Worm (Caenorhabditis elegans): ENCODE measurements around the gene F46G10.4.

The F46G10.4 gene

DNA sequence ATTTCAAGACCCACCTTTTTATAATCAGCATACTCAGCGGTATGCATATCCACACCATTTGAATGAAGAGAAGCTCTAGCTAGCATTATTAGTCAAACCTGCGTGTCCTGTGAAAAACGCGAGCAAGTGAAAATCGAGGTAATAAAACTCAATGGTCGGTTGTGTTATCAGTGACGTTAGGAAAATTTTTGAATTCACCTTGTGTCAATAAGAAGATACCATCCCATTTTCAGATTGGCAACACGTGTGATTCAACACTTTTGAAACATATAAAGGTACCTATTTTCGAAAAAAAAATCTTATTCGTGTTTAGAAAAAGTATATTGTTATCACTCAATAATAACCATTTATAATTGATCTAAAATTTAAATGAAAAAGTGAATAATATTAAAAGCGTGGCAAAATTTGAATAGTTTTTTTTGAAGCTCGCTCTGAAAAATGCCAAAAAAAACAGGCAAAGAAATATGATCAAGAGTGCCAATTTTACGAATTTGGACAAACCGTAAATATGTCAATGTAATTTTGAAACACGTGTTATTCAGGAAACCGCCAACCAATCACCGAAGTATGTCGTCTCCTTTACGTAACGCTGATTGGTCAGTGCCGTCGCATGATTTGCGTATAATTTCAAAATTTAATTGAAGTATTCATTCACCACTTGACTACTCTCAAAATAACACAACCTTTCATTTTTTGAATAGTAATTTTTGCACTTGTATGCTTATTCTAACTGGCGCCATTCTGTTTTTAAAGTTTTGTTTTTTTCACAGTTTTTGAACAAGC, 22.0 kb upstream of the F46G10.4 start, which contains the start of gene F46G10.1:
Gene F46G10.1 (minus strand): TSS at position 115 of the 783 bp plus-strand sequence.
- no peak for TF ChIP-seq B0310.2 (tag; optimal IDR thresholded peaks at IDR 0.05)
- TF ChIP-seq pes-1 (GFP tag; IDR thresholded peaks at IDR 0.05) = no peak
- TF ChIP-seq hmg-4 (GFP tag; optimal IDR thresholded peaks at IDR 0.05) = no peak
- TF ChIP-seq tra-4 (tag; optimal IDR thresholded peaks at IDR 0.05) = no peak
- no peak for TF ChIP-seq scrt-1 (GFP tag; IDR thresholded peaks at IDR 0.05)
- TF ChIP-seq flt-1 (GFP tag; IDR thresholded peaks at IDR 0.05) = no peak
- TF ChIP-seq hmbx-1 (tag; optimal IDR thresholded peaks at IDR 0.05) = no peak
- TF ChIP-seq ceh-13 (GFP tag; optimal IDR thresholded peaks at IDR 0.05) = no peak
- no peak for TF ChIP-seq sea-1 (GFP tag; conservative IDR thresholded peaks at IDR 0.05)
- no peak for TF ChIP-seq hnd-1 (tag; optimal IDR thresholded peaks at IDR 0.05)

ce11 chrX:13315093-13315492, 18.8 kb upstream of the F46G10.4 start:
- TF ChIP-seq hmbx-1 (tag; optimal IDR thresholded peaks at IDR 0.05) = no peak
- TF ChIP-seq flt-1 (GFP tag; IDR thresholded peaks at IDR 0.05) = no peak
- TF ChIP-seq ama-1 (optimal IDR thresholded peaks at IDR 0.05) = no peak
- TF ChIP-seq aly-1 (tag; optimal IDR thresholded peaks at IDR 0.05) = no peak
- no peak for TF ChIP-seq pes-1 (GFP tag; IDR thresholded peaks at IDR 0.05)
- no peak for TF ChIP-seq ceh-13 (GFP tag; optimal IDR thresholded peaks at IDR 0.05)
- TF ChIP-seq hnd-1 (tag; optimal IDR thresholded peaks at IDR 0.05) = no peak
- TF ChIP-seq ceh-36 (tag; optimal IDR thresholded peaks at IDR 0.05) = no peak
- no peak for TF ChIP-seq tbx-37 (GFP tag; conservative IDR thresholded peaks at IDR 0.05)
- no peak for TF ChIP-seq sea-1 (GFP tag; conservative IDR thresholded peaks at IDR 0.05)
- TF ChIP-seq tbx-11 (GFP tag; IDR thresholded peaks at IDR 0.05) = no peak
- TF ChIP-seq ets-7 (tag; optimal IDR thresholded peaks at IDR 0.05) = no peak
- no peak for TF ChIP-seq scrt-1 (GFP tag; IDR thresholded peaks at IDR 0.05)
- TF ChIP-seq B0310.2 (tag; optimal IDR thresholded peaks at IDR 0.05) = no peak
- no peak for TF ChIP-seq tra-4 (tag; optimal IDR thresholded peaks at IDR 0.05)
- TF ChIP-seq hmg-4 (GFP tag; optimal IDR thresholded peaks at IDR 0.05) = no peak
- TF ChIP-seq F13C5.2 (tag; optimal IDR thresholded peaks at IDR 0.05) = no peak

ce11 chrX:13317532-13317931, 16.3 kb upstream of the F46G10.4 start:
- no peak for TF ChIP-seq ama-1 (optimal IDR thresholded peaks at IDR 0.05)
- no peak for TF ChIP-seq B0310.2 (tag; optimal IDR thresholded peaks at IDR 0.05)
- no peak for TF ChIP-seq ceh-36 (tag; optimal IDR thresholded peaks at IDR 0.05)
- TF ChIP-seq scrt-1 (GFP tag; IDR thresholded peaks at IDR 0.05) = no peak
- no peak for TF ChIP-seq ceh-13 (GFP tag; optimal IDR thresholded peaks at IDR 0.05)
- TF ChIP-seq flt-1 (GFP tag; IDR thresholded peaks at IDR 0.05) = no peak
- TF ChIP-seq ets-7 (tag; optimal IDR thresholded peaks at IDR 0.05) = no peak
- TF ChIP-seq tra-4 (tag; optimal IDR thresholded peaks at IDR 0.05) = no peak
- no peak for TF ChIP-seq aly-1 (tag; optimal IDR thresholded peaks at IDR 0.05)
- no peak for TF ChIP-seq F13C5.2 (tag; optimal IDR thresholded peaks at IDR 0.05)
- TF ChIP-seq sea-1 (GFP tag; conservative IDR thresholded peaks at IDR 0.05) = no peak
- TF ChIP-seq tbx-11 (GFP tag; IDR thresholded peaks at IDR 0.05) = no peak
- TF ChIP-seq hmg-4 (GFP tag; optimal IDR thresholded peaks at IDR 0.05) = no peak
- no peak for TF ChIP-seq tbx-37 (GFP tag; conservative IDR thresholded peaks at IDR 0.05)
- TF ChIP-seq hmbx-1 (tag; optimal IDR thresholded peaks at IDR 0.05) = no peak
- no peak for TF ChIP-seq hnd-1 (tag; optimal IDR thresholded peaks at IDR 0.05)
- TF ChIP-seq pes-1 (GFP tag; IDR thresholded peaks at IDR 0.05) = no peak

DNA sequence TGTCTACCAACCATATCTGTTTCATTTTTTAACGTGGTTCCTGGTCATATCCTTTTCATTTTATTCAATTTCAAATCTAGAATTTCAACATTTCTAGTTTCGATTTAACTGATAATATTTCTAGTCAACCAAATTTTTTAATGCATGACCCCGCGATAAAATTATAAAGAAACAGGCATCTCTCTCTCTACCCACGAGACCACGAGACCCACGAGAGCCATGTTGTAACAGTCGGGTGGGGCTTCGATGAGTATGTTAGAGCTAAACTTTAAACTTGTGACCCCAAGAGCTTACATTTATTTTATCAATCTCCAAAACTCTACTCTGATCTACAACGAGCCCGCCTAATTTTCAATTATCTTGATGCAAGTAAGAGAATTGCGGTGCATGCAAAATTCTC, 15.5 kb upstream of the F46G10.4 start:
- TF ChIP-seq B0310.2 (tag; optimal IDR thresholded peaks at IDR 0.05) (no peak), tra-4 (tag; optimal IDR thresholded peaks at IDR 0.05) (no peak), tbx-37 (GFP tag; conservative IDR thresholded peaks at IDR 0.05) (no peak), hnd-1 (tag; optimal IDR thresholded peaks at IDR 0.05) (no peak), ama-1 (optimal IDR thresholded peaks at IDR 0.05) (no peak), ceh-13 (GFP tag; optimal IDR thresholded peaks at IDR 0.05) (no peak), scrt-1 (GFP tag; IDR thresholded peaks at IDR 0.05) (no peak), sea-1 (GFP tag; conservative IDR thresholded peaks at IDR 0.05) (no peak), ets-7 (tag; optimal IDR thresholded peaks at IDR 0.05) (no peak)

- TF ChIP-seq tra-4 (tag; optimal IDR thresholded peaks at IDR 0.05) (no peak), ceh-13 (GFP tag; optimal IDR thresholded peaks at IDR 0.05) (no peak), pes-1 (GFP tag; IDR thresholded peaks at IDR 0.05) (no peak), flt-1 (GFP tag; IDR thresholded peaks at IDR 0.05) (no peak), tbx-11 (GFP tag; IDR thresholded peaks at IDR 0.05) (no peak), hnd-1 (tag; optimal IDR thresholded peaks at IDR 0.05) (no peak), scrt-1 (GFP tag; IDR thresholded peaks at IDR 0.05) (no peak), tbx-37 (GFP tag; conservative IDR thresholded peaks at IDR 0.05) (no peak), ama-1 (optimal IDR thresholded peaks at IDR 0.05) (no peak), B0310.2 (tag; optimal IDR thresholded peaks at IDR 0.05) (no peak), F13C5.2 (tag; optimal IDR thresholded peaks at IDR 0.05) (no peak), hmg-4 (GFP tag; optimal IDR thresholded peaks at IDR 0.05) (no peak), aly-1 (tag; optimal IDR thresholded peaks at IDR 0.05) (no peak), ceh-36 (tag; optimal IDR thresholded peaks at IDR 0.05) (no peak), hmbx-1 (tag; optimal IDR thresholded peaks at IDR 0.05) (no peak), sea-1 (GFP tag; conservative IDR thresholded peaks at IDR 0.05) (no peak), ets-7 (tag; optimal IDR thresholded peaks at IDR 0.05) (no peak)
Measured at ce11 chrX:13320575-13320974, 13.3 kb upstream of the F46G10.4 start.

DNA sequence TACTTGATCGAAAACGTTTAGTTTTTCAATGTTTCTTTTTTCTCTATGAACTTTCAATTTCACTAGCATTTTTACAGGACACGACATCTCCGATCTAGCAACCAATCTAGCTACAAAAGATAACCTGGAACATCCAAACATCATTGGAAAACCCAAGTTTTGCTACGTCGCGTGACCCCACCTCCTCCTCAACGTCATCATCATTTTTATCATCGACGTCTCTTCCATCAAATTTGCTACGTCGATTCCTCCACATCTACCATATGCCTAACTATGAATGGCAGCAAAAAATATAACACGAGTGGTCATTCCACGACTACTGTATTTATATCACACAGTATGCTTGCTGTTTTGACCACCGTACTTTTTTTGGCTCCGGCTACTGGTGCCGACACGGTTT, 11.0 kb upstream of the F46G10.4 start, which contains the start of gene F46G10.2:
Gene F46G10.2 (plus strand): TSS at position 78 of the 400 bp plus-strand sequence.
- no peak for TF ChIP-seq sea-1 (GFP tag; conservative IDR thresholded peaks at IDR 0.05)
- TF ChIP-seq aly-1 (tag; optimal IDR thresholded peaks at IDR 0.05) = no peak
- TF ChIP-seq tbx-37 (GFP tag; conservative IDR thresholded peaks at IDR 0.05) = no peak
- no peak for TF ChIP-seq B0310.2 (tag; optimal IDR thresholded peaks at IDR 0.05)
- TF ChIP-seq scrt-1 (GFP tag; IDR thresholded peaks at IDR 0.05) = no peak
- no peak for TF ChIP-seq ceh-13 (GFP tag; optimal IDR thresholded peaks at IDR 0.05)
- TF ChIP-seq hmbx-1 (tag; optimal IDR thresholded peaks at IDR 0.05) = no peak
- TF ChIP-seq ceh-36 (tag; optimal IDR thresholded peaks at IDR 0.05) = no peak
- TF ChIP-seq hnd-1 (tag; optimal IDR thresholded peaks at IDR 0.05) = no peak
- no peak for TF ChIP-seq hmg-4 (GFP tag; optimal IDR thresholded peaks at IDR 0.05)
- no peak for TF ChIP-seq F13C5.2 (tag; optimal IDR thresholded peaks at IDR 0.05)
- no peak for TF ChIP-seq tbx-11 (GFP tag; IDR thresholded peaks at IDR 0.05)
- no peak for TF ChIP-seq pes-1 (GFP tag; IDR thresholded peaks at IDR 0.05)
- TF ChIP-seq flt-1 (GFP tag; IDR thresholded peaks at IDR 0.05) = no peak
- no peak for TF ChIP-seq ets-7 (tag; optimal IDR thresholded peaks at IDR 0.05)
- TF ChIP-seq ama-1 (optimal IDR thresholded peaks at IDR 0.05) = no peak
- no peak for TF ChIP-seq tra-4 (tag; optimal IDR thresholded peaks at IDR 0.05)

Measured in whole organism, early embryonic.